Worm (Caenorhabditis elegans) whole organism, midembryonic: Measurements from ENCODE around the gene cki-2.

Source experiments
- T22C8.4 ChIP-seq: fragments of 200-800 bp; sonication (Bioruptor generic); IDR thresholded peaks from 2 replicates; pipeline ENCODE4 v1.3.6; 2022; ENCODE audit warnings: missing genetic modification characterization, missing compliant biosample characterization
- cog-1 ChIP-seq: sonication (generic microtip); optimal IDR thresholded peaks from 2 replicates; lab custom pipeline; 2016; ENCODE audit warnings: missing genetic modification characterization, missing compliant biosample characterization
- flt-1 ChIP-seq: fragments of 200-800 bp; sonication (Bioruptor generic); IDR thresholded peaks from 2 replicates; pipeline ENCODE4 v1.3.6; 2022; ENCODE audit warnings: missing genetic modification characterization, missing compliant biosample characterization
- klf-2 ChIP-seq: fragments of 200-800 bp; sonication (Bioruptor generic); conservative IDR thresholded peaks from 2 replicates; pipeline ENCODE4 v1.3.6; 2022; ENCODE audit warnings: missing genetic modification reagents, missing genetic modification characterization, missing compliant biosample characterization
- med-1 ChIP-seq: sonication (generic microtip); optimal IDR thresholded peaks from 2 replicates; lab custom pipeline; 2017; ENCODE audit warnings: missing genetic modification characterization, mild to moderate bottlenecking, missing compliant biosample characterization, antibody characterized with exemption, missing genetic modification reagents; ENCODE audit not compliant: insufficient read depth
- ref-1 ChIP-seq: fragments of 200-800 bp; sonication (Bioruptor generic); conservative IDR thresholded peaks from 2 replicates; pipeline ENCODE4 v1.3.6; 2022; ENCODE audit warnings: missing genetic modification reagents, missing genetic modification characterization, missing compliant biosample characterization
- tab-1 ChIP-seq: fragments of 200-800 bp; sonication (Bioruptor generic); IDR thresholded peaks from 2 replicates; pipeline ENCODE4 v1.3.6; 2022; ENCODE audit warnings: missing genetic modification characterization, missing compliant biosample characterization
- ztf-23 ChIP-seq: fragments of 200-800 bp; sonication (Bioruptor generic); IDR thresholded peaks from 2 replicates; pipeline ENCODE4 v1.3.6; 2022; ENCODE audit warnings: missing genetic modification reagents, missing genetic modification characterization, missing compliant biosample characterization
- ztf-29 ChIP-seq: fragments of 200-800 bp; sonication (Bioruptor generic); IDR thresholded peaks from 2 replicates; pipeline ENCODE4 v1.3.6; 2022; ENCODE audit warnings: missing genetic modification reagents, missing genetic modification characterization, missing compliant biosample characterization

Gene cki-2

ce11 chrII:7835314-7835713 is 19.0 kb downstream of the cki-2 start, which contains the start of gene cex-2:
cex-2 (minus strand) TSS chrII:7835414.
- TF ChIP-seq T22C8.4 (GFP tag; lab: Robert Waterston, UW): no peak
- no peak for TF ChIP-seq ref-1 (GFP tag; lab: Robert Waterston, UW)
- TF ChIP-seq med-1 (GFP tag; lab: Kevin White, UChicago): no peak
- TF ChIP-seq ztf-29: no peak
- no peak for TF ChIP-seq ztf-23

- TF ChIP-seq tab-1 (GFP tag; lab: Robert Waterston, UW) (no peak), ztf-23 (no peak), ztf-29 (no peak), flt-1 (no peak), klf-2 (no peak), cog-1 (tag; lab: Kevin White, UChicago) (no peak), T22C8.4 (GFP tag; lab: Robert Waterston, UW) (no peak), ref-1 (GFP tag; lab: Robert Waterston, UW) (no peak), med-1 (GFP tag; lab: Kevin White, UChicago) (no peak)
These were observed 20.4 kb downstream of the cki-2 start for ce11 chrII:7836613-7837226.

DNA sequence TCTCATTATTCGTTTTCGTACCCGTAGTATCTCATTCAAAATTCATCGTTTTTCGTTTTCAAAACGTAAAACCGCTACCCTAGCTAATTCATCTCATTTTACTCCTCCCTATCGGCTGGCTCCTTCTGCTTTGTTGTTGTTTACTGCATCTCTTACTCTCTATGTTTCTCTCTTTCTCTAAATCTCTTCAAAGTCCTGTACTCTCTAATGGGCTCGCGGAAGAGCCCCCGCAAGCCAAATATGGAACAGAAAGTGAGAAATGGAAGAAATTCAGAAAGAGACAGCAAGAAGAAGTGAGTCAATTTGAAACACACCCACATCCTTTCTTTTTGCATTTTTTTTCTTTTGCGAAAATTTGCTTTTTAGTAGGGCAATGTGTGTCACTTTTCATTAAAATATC is 22.4 kb downstream of the cki-2 start:
- TF ChIP-seq tab-1 (GFP tag; lab: Robert Waterston, UW): no peak
- TF ChIP-seq klf-2: no peak
- no peak for TF ChIP-seq ref-1 (GFP tag; lab: Robert Waterston, UW)
- no peak for TF ChIP-seq T22C8.4 (GFP tag; lab: Robert Waterston, UW)
- no peak for TF ChIP-seq ztf-29
- TF ChIP-seq ztf-23: no peak
- no peak for TF ChIP-seq cog-1 (tag; lab: Kevin White, UChicago)
- TF ChIP-seq med-1 (GFP tag; lab: Kevin White, UChicago): no peak
- TF ChIP-seq flt-1: no peak

DNA sequence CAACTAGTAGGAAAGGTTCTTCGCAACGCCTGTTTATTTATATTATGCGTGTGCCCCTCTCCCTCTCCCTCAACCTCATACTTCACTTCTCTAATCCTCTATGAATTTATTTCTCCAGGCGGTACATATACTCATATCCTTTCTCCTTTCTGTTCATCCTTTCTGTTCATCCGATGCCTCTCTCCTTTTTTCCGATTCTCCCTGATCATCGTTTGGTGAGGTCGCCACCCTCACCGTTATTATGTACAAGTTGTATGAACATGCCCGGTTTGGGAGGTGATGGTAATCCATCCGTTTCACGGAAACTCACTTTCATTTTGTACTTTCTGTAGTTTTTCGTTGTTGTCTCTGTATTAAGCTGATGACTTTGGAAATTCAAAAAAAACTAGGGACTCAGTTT is 23.4 kb downstream of the cki-2 start:
- TF ChIP-seq flt-1: no peak
- no peak for TF ChIP-seq tab-1 (GFP tag; lab: Robert Waterston, UW)
- no peak for TF ChIP-seq cog-1 (tag; lab: Kevin White, UChicago)
- no peak for TF ChIP-seq ref-1 (GFP tag; lab: Robert Waterston, UW)
- TF ChIP-seq ztf-23: no peak
- no peak for TF ChIP-seq T22C8.4 (GFP tag; lab: Robert Waterston, UW)
- no peak for TF ChIP-seq ztf-29
- TF ChIP-seq klf-2: no peak
- no peak for TF ChIP-seq med-1 (GFP tag; lab: Kevin White, UChicago)

- no peak for TF ChIP-seq tab-1 (GFP tag; lab: Robert Waterston, UW)
- no peak for TF ChIP-seq cog-1 (tag; lab: Kevin White, UChicago)
- no peak for TF ChIP-seq klf-2
These were observed 25.8 kb downstream of the cki-2 start, which contains the start of gene klp-3 for ce11 chrII:7842053-7842452. klp-3 (plus strand) TSS chrII:7842353.

DNA sequence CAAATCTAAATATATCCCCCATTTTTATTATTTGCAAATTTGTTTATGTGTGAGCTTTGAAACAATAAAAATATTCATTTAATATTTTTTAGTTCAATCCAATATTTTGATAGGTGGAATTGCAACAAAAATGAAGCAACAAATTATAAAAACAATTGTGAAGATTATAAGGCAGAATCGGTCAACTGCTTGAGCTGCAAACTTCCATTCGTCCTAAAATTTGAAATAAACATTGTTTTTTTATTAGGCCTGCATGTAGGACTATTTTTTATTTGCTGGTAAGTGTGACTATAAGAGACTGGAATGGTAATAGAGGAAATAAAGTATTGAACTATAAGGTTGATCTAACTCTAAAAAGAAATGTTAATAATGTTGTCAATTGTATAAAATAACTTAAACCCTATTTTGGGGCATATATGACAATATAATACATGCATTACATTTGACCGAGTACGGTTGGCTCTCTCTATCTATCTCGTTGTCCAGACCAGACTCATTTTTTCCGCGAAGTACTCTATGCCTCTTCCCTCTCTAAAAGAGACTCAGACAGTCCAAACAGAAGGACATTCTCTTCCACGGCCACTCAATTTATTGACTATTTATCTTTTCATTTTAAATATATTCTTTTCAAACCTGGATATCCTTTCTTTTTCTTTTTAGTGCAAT is 29.4 kb downstream of the cki-2 start, which contains the start of gene T09A5.4:
T09A5.4 (plus strand) TSS at position 616 of the 666 bp plus-strand sequence.
- TF ChIP-seq T22C8.4 (GFP tag; lab: Robert Waterston, UW) (no peak), med-1 (GFP tag; lab: Kevin White, UChicago) (no peak), flt-1 (no peak), klf-2 (no peak), ztf-29 (no peak), tab-1 (GFP tag; lab: Robert Waterston, UW) (no peak), cog-1 (tag; lab: Kevin White, UChicago) (no peak), ref-1 (GFP tag; lab: Robert Waterston, UW) (no peak), ztf-23 (no peak)

DNA sequence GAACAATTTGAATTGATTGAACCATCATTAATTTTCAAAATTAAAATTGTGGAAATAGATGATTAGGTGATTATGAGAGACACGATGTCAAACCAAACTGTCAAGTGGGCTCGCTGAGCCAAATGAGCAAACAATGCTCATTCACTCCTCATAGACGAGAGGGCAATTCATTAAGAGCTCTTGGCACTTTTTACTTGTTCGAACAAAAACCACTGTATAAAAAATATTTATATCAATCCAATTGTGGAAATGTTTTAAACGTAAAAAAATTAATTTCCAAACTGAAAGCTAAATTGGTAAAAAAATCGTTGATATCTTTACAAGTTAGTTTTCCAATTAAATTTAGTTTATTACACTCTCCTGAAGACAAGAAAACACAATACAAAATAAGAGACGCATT is 33.4 kb downstream of the cki-2 start, which contains the start of gene acr-7:
acr-7 (minus strand) TSS at position 101 of the 400 bp plus-strand sequence.
- TF ChIP-seq flt-1: no peak
- no peak for TF ChIP-seq ztf-29
- no peak for TF ChIP-seq ztf-23

ce11 chrII:7850575-7850974 is 34.3 kb downstream of the cki-2 start:
- no peak for TF ChIP-seq T22C8.4 (GFP tag; lab: Robert Waterston, UW)
- TF ChIP-seq ztf-23: no peak
- TF ChIP-seq flt-1: no peak
- no peak for TF ChIP-seq cog-1 (tag; lab: Kevin White, UChicago)
- no peak for TF ChIP-seq ztf-29
- TF ChIP-seq klf-2: no peak
- TF ChIP-seq tab-1 (GFP tag; lab: Robert Waterston, UW): no peak
- no peak for TF ChIP-seq ref-1 (GFP tag; lab: Robert Waterston, UW)
- TF ChIP-seq med-1 (GFP tag; lab: Kevin White, UChicago): no peak

DNA sequence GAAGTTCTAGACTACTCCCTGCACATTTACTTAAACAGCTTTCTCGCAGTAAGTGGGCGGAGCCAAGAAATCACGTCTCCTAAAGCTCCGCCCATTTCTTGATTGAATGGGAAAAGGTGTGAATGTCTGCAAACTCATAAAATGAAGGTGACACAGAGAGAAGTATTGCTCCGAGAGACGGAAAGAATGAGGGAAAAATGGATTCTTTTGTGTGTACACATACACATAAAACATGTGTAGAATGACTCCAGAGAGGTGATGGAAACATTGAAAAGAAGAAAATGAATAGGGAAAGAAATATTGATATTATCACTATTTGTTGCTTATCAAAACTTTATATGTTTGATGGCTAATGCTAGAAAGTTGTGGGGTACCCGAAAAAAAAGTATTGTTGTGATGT is 35.2 kb downstream of the cki-2 start:
- TF ChIP-seq tab-1 (GFP tag; lab: Robert Waterston, UW) (no peak), flt-1 (no peak), ref-1 (GFP tag; lab: Robert Waterston, UW) (no peak), T22C8.4 (GFP tag; lab: Robert Waterston, UW) (no peak), ztf-23 (no peak), med-1 (GFP tag; lab: Kevin White, UChicago) (no peak), klf-2 (no peak), ztf-29 (no peak), cog-1 (tag; lab: Kevin White, UChicago) (no peak)

ce11 chrII:7853679-7854078 is 37.4 kb downstream of the cki-2 start, which contains the start of gene T09A5.5:
T09A5.5 (minus strand) TSS chrII:7853779.
- TF ChIP-seq med-1 (GFP tag; lab: Kevin White, UChicago) (no peak), cog-1 (tag; lab: Kevin White, UChicago) (no peak), klf-2 (no peak), ref-1 (GFP tag; lab: Robert Waterston, UW) (no peak), ztf-29 (no peak), flt-1 (no peak), tab-1 (GFP tag; lab: Robert Waterston, UW) (no peak)
